Worm (Caenorhabditis elegans) whole organism, L4 larva: ENCODE results near the gene F48G7.8.

Experiments used
- D1046.2 ChIP-seq: fragments of 200-800 bp; sonication (Bioruptor generic); IDR thresholded peaks from 2 replicates; pipeline ENCODE4 v1.3.6; 2022; ENCODE audit warnings: missing genetic modification characterization, missing compliant biosample characterization
- Y5F2A.4 ChIP-seq: fragments of 200-800 bp; sonication (Bioruptor generic); optimal IDR thresholded peaks from 2 replicates; lab custom pipeline; 2018; ENCODE audit warnings: mild to moderate bottlenecking, missing genetic modification characterization, missing compliant biosample characterization
- Y75B8A.6 ChIP-seq: fragments of 200-800 bp; sonication (Bioruptor generic); IDR thresholded peaks from 2 replicates; pipeline ENCODE4 v1.3.6; 2022; ENCODE audit warnings: missing genetic modification reagents, missing genetic modification characterization, missing compliant biosample characterization
- aly-2 ChIP-seq: sonication (generic microtip); optimal IDR thresholded peaks from 2 replicates; lab custom pipeline; 2018; ENCODE audit warnings: missing biosample characterization, missing genetic modification characterization
- ceh-28 ChIP-seq: fragments of 150-350 bp; optimal IDR thresholded peaks from 2 replicates; lab custom pipeline; 2014; ENCODE audit warnings: missing biosample characterization, missing genetic modification reagents, missing genetic modification characterization
- ceh-62 ChIP-seq: sonication (generic microtip); optimal IDR thresholded peaks from 2 replicates; lab custom pipeline; 2017; ENCODE audit warnings: missing biosample characterization, missing genetic modification characterization
- ceh-82 ChIP-seq: sonication (generic microtip); optimal IDR thresholded peaks from 2 replicates; lab custom pipeline; 2017; ENCODE audit warnings: missing biosample characterization, missing genetic modification characterization
- cey-2 ChIP-seq: sonication (generic microtip); optimal IDR thresholded peaks from 3 replicates; lab custom pipeline; 2017; ENCODE audit warnings: missing genetic modification characterization, mild to moderate bottlenecking, missing compliant biosample characterization, antibody characterized with exemption, borderline replicate concordance; ENCODE audit not compliant: insufficient read depth
- daf-16 ChIP-seq, 3 experiments: sonication (generic microtip); optimal IDR thresholded peaks; 2 replicates each; lab custom pipeline; 2016 to 2017; ENCODE audit warnings: missing genetic modification characterization in 3 of 3, missing genetic modification reagents in 3 of 3, mild to moderate bottlenecking in 2 of 3, missing compliant biosample characterization in 2 of 3, missing biosample characterization in 1 of 3, moderate library complexity in 1 of 3
- duxl-1 ChIP-seq: sonication (generic microtip); optimal IDR thresholded peaks from 2 replicates; lab custom pipeline; 2016; ENCODE audit warnings: mild to moderate bottlenecking, missing genetic modification characterization, moderate library complexity, missing compliant biosample characterization; ENCODE audit not compliant: poor library complexity
- hif-1 ChIP-seq, 2 experiments: sonication (generic microtip); optimal IDR thresholded peaks; 2 replicates each; lab custom pipeline; 2016 to 2017; ENCODE audit warnings: missing compliant biosample characterization in 2 of 2, missing genetic modification characterization in 2 of 2, missing genetic modification reagents in 2 of 2, missing genotype in 2 of 2, mild to moderate bottlenecking in 1 of 2
- hlh-11 ChIP-seq: fragments of 200-800 bp; sonication (Bioruptor generic); optimal IDR thresholded peaks from 2 replicates; lab custom pipeline; 2018; ENCODE audit warnings: mild to moderate bottlenecking, missing genetic modification characterization, missing compliant biosample characterization
- hlh-30 ChIP-seq: sonication (generic microtip); optimal IDR thresholded peaks from 2 replicates; lab custom pipeline; 2017; ENCODE audit warnings: antibody characterized with exemption, mild to moderate bottlenecking, missing genetic modification characterization, missing compliant biosample characterization; ENCODE audit not compliant: insufficient read depth
- lim-7 ChIP-seq: fragments of 200-800 bp; sonication (Bioruptor generic); IDR thresholded peaks from 2 replicates; pipeline ENCODE4 v1.3.6; 2022; ENCODE audit warnings: missing genetic modification characterization, missing compliant biosample characterization
- lin-1 ChIP-seq: fragments of 200-800 bp; sonication (Bioruptor generic); IDR thresholded peaks from 2 replicates; pipeline ENCODE4 v1.3.6; 2022; ENCODE audit warnings: missing genetic modification reagents, missing genetic modification characterization, missing compliant biosample characterization
- lin-29 ChIP-seq: fragments of 200-800 bp; sonication (Bioruptor generic); IDR thresholded peaks from 2 replicates; pipeline ENCODE4 v1.3.6; 2022; ENCODE audit warnings: missing genetic modification reagents, missing genetic modification characterization, missing compliant biosample characterization
- lsy-2 ChIP-seq, 2 experiments: fragments of 150-350 bp in 1 of 2; sonication (generic microtip) in 1 of 2; optimal IDR thresholded peaks; 2 replicates each; lab custom pipeline; 2014 to 2017; ENCODE audit warnings: missing biosample characterization in 2 of 2, missing genetic modification characterization in 2 of 2
- mdt-29 ChIP-seq: fragments of 200-800 bp; sonication (Bioruptor generic); IDR thresholded peaks from 2 replicates; pipeline ENCODE4 v1.3.6; 2022; ENCODE audit warnings: missing genetic modification reagents, missing genetic modification characterization, missing compliant biosample characterization
- mes-2 ChIP-seq: sonication (generic microtip); optimal IDR thresholded peaks from 2 replicates; lab custom pipeline; 2016; ENCODE audit warnings: missing genotype, mild to moderate bottlenecking, missing genetic modification characterization, missing compliant biosample characterization; ENCODE audit not compliant: poor library complexity, severe bottlenecking
- mxl-3 ChIP-seq: fragments of 200-800 bp; sonication (Bioruptor generic); optimal IDR thresholded peaks from 2 replicates; lab custom pipeline; 2018; ENCODE audit warnings: mild to moderate bottlenecking, missing genetic modification characterization, missing compliant biosample characterization
- nhr-10 ChIP-seq: fragments of 150-350 bp; optimal IDR thresholded peaks from 2 replicates; lab custom pipeline; 2014; ENCODE audit warnings: missing biosample characterization, missing genetic modification characterization
- nhr-11 ChIP-seq: fragments of 150-350 bp; optimal IDR thresholded peaks from 2 replicates; lab custom pipeline; 2014; ENCODE audit warnings: missing biosample characterization, missing genetic modification characterization
- nhr-111 ChIP-seq: fragments of 200-800 bp; sonication (Bioruptor generic); optimal IDR thresholded peaks from 2 replicates; lab custom pipeline; 2018; ENCODE audit warnings: mild to moderate bottlenecking, missing genetic modification characterization, missing compliant biosample characterization
- nhr-28 ChIP-seq: fragments of 150-350 bp; optimal IDR thresholded peaks from 2 replicates; lab custom pipeline; 2014; ENCODE audit warnings: missing biosample characterization, missing genetic modification characterization
- nhr-6 ChIP-seq: fragments of 150-350 bp; optimal IDR thresholded peaks from 2 replicates; lab custom pipeline; 2014; ENCODE audit warnings: missing biosample characterization, missing genetic modification characterization
- nhr-76 ChIP-seq: fragments of 150-350 bp; optimal IDR thresholded peaks from 2 replicates; lab custom pipeline; 2014; ENCODE audit warnings: missing biosample characterization, missing genetic modification characterization
- php-3 ChIP-seq: fragments of 200-800 bp; sonication (Bioruptor generic); IDR thresholded peaks from 2 replicates; pipeline ENCODE4 v1.3.6; 2022; ENCODE audit warnings: missing genetic modification reagents, missing genetic modification characterization, missing compliant biosample characterization
- saeg-2 ChIP-seq: fragments of 200-800 bp; sonication (Bioruptor generic); IDR thresholded peaks from 2 replicates; pipeline ENCODE4 v1.3.6; 2022; ENCODE audit warnings: missing genetic modification reagents, missing genetic modification characterization, missing compliant biosample characterization
- sdz-12 ChIP-seq: fragments of 200-800 bp; sonication (Bioruptor generic); optimal IDR thresholded peaks from 2 replicates; lab custom pipeline; 2018; ENCODE audit warnings: mild to moderate bottlenecking, missing genetic modification characterization, missing compliant biosample characterization
- set-16 ChIP-seq: fragments of 200-800 bp; sonication (Bioruptor generic); IDR thresholded peaks from 2 replicates; pipeline ENCODE4 v1.3.6; 2022; ENCODE audit warnings: missing genetic modification reagents, missing genetic modification characterization, missing compliant biosample characterization
- snpc-1.2 ChIP-seq: fragments of 200-800 bp; sonication (Bioruptor generic); IDR thresholded peaks from 2 replicates; pipeline ENCODE4 v1.3.6; 2022; ENCODE audit warnings: missing genetic modification reagents, missing genetic modification characterization, missing compliant biosample characterization
- unc-39 ChIP-seq: sonication (generic microtip); optimal IDR thresholded peaks from 2 replicates; lab custom pipeline; 2017; ENCODE audit warnings: missing biosample characterization, missing genetic modification characterization
- unc-62 ChIP-seq, 3 experiments: fragments of 150-350 bp in 1 of 3; sonication (generic microtip); optimal IDR thresholded peaks in 2 of 3; peaks in 1 of 3; 1 replicate in 1 of 3; 2 replicates in 2 of 3; lab custom pipeline; 2014 to 2017; ENCODE audit warnings: missing biosample characterization in 3 of 3, missing genetic modification characterization in 3 of 3, missing genetic modification reagents in 3 of 3, missing genotype in 1 of 3
- vab-7 ChIP-seq: fragments of 200-800 bp; sonication (Bioruptor generic); IDR thresholded peaks from 2 replicates; pipeline ENCODE4 v1.3.6; 2022; ENCODE audit warnings: missing genetic modification reagents, missing genetic modification characterization, missing compliant biosample characterization

F48G7.8 gene

ce11 chrV:619054-619453 is 8.4 kb downstream of the F48G7.8 start, which contains the start of gene F48G7.4 (continued):
- no peak for TF ChIP-seq nhr-10

DNA sequence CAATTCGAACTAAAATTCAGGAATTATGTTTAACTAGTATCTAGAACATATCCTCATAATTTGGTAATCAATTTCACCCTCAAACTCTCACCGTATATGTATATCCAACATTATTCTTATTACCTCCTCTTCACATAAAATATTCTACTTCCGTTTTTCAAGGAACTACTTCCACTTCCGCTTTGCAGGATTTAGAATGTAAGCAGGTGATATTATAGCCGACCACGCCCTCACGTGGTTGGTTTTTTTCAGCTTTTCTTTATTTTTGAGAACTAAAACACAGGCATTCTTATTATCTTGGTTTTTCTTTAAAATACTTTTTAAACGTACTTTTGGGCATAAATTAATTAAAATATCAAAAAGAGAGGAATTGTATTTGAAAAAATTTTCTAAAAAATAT is 9.6 kb downstream of the F48G7.8 start:
- peak; percentile 12 for TF ChIP-seq nhr-11 (tag; lab: Kevin White, UChicago)
- no peak for TF ChIP-seq unc-62 (GFP tag; optimal IDR thresholded peaks at IDR 0.05 in 1 of 2; lab: Kevin White, UChicago)
- no peak for TF ChIP-seq unc-62 (tag; optimal IDR thresholded peaks at IDR 0.05; lab: Kevin White, UChicago)

DNA sequence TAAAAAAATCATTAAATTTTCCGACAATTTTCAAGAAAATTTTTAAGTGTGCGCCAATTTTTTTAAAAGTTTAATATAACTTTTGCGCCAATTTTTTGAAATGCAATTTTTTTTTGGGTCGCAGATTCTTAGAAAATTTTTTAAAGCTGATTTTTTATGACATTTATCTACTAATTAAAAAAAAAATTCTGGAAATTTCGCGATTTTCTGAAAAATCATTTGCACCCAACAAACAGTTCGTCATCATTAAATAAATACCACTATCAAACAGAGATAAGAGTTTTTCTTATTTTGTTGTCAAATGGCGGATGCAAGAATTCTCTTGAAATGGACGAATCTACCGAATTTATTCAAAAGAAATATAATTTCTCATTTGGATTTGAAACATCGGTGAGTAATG is 12.2 kb downstream of the F48G7.8 start, which contains the start of gene F48G7.13:
Gene F48G7.13, plus strand, starts transcription at position 301 of the 400 bp plus-strand sequence.
- TF ChIP-seq mdt-29 (no peak), daf-16 (GFP tag; optimal IDR thresholded peaks at IDR 0.05; lab: Kevin White, UChicago) (no peak), daf-16 (tag; optimal IDR thresholded peaks at IDR 0.05; lab: Kevin White, UChicago) (peak; percentile 55), php-3 (GFP tag; lab: Robert Waterston, UW) (no peak), Y5F2A.4 (GFP tag; lab: Kevin White, UChicago) (no peak)

DNA sequence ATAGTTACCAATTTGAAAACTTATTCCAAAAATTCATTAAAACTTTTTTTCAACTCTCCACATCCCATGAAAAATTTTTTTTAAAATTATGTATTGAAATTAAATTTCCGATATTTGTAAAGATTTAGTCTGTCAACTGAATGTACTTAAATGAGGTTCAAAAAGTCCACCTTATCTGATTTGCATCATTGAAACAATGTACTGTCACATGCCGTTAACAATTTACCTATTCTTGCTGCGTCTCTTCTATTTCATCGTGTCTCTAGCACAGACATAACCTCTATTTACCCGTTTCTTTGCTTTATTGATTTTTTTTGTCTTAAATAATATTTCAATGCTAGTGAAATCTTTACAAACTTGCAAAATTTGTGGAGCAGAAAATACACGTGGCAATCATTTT is 17.3 kb downstream of the F48G7.8 start, which contains the start of gene nhr-90:
Gene nhr-90, plus strand, starts transcription at position 296 of the 400 bp plus-strand sequence.
- TF ChIP-seq ceh-82 (tag; lab: Kevin White, UChicago) (no peak), lin-1 (no peak), nhr-28 (tag; lab: Kevin White, UChicago) (peak; percentile 9), lim-7 (no peak), sdz-12 (GFP tag; lab: Kevin White, UChicago) (no peak), hlh-11 (tag; lab: Kevin White, UChicago) (no peak), saeg-2 (GFP tag; lab: Robert Waterston, UW) (no peak), ceh-62 (tag; lab: Kevin White, UChicago) (no peak), hlh-30 (peak; percentile 70), ceh-28 (tag; lab: Kevin White, UChicago) (no peak), mxl-3 (no peak)
- TF ChIP-seq, all 104 proteins: peak for 2

ce11 chrV:609671-610070 is 17.8 kb downstream of the F48G7.8 start, which contains the start of gene srlf-36:
srlf-36 (minus strand) TSS chrV:609771.
- TF ChIP-seq duxl-1 (tag; lab: Kevin White, UChicago) (no peak), D1046.2 (GFP tag; lab: Robert Waterston, UW) (no peak), mes-2 (tag; lab: Kevin White, UChicago) (no peak), lsy-2 (tag; optimal IDR thresholded peaks at IDR 0.05; lab: Kevin White, UChicago) (no peak), nhr-28 (tag; lab: Kevin White, UChicago) (no peak), snpc-1.2 (GFP tag; lab: Robert Waterston, UW) (no peak), Y75B8A.6 (GFP tag; lab: Robert Waterston, UW) (no peak), nhr-11 (tag; lab: Kevin White, UChicago) (no peak), aly-2 (tag; lab: Kevin White, UChicago) (no peak), nhr-76 (tag; lab: Kevin White, UChicago) (no peak), vab-7 (no peak), set-16 (GFP tag; lab: Robert Waterston, UW) (no peak), nhr-111 (GFP tag; lab: Kevin White, UChicago) (no peak), unc-39 (tag; lab: Kevin White, UChicago) (no peak), saeg-2 (GFP tag; lab: Robert Waterston, UW) (no peak), ceh-62 (tag; lab: Kevin White, UChicago) (no peak)
- TF ChIP-seq, all 104 proteins: peak for 0

DNA sequence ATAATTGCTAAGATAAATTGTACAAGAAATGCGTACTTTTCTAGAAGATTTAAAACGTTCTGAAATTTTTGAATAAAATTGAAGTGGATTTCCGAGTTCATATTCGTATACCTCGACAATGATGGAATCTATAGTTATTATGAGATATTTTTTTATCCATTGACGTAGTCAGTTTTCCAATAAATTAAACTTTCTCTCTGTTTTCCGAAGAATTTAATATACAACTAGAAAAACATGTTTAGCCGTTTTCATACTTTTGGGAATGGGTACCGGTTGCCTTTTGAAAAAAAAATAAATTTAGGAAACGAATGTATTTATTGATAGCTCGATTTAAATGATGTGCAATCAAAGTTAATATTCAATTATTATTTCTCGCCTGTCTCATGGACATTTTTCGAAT is 18.6 kb downstream of the F48G7.8 start, which contains the start of gene srw-109:
Gene srw-109, minus strand, starts transcription at position 101 of the 400 bp plus-strand sequence.
- TF ChIP-seq cey-2 (tag; lab: Kevin White, UChicago) = no peak
- no peak for TF ChIP-seq hif-1 (tag; optimal IDR thresholded peaks at IDR 0.05; lab: Kevin White, UChicago)
- no peak for TF ChIP-seq lin-29
- no peak for TF ChIP-seq nhr-6
- TF ChIP-seq mdt-29 = no peak
